Fruit fly (Drosophila melanogaster) whole organism, embryonic: ENCODE results near the gene wrm2.

Experiments used
- ATbp ChIP-seq: fragments of 200-800 bp; sonication (Bioruptor generic); optimal IDR thresholded peaks from 2 replicates; lab custom pipeline; 2017; ENCODE audit warnings: missing biosample characterization, mild to moderate bottlenecking, missing genetic modification characterization, missing genetic modification reagents
- CG1024 ChIP-seq: fragments of 200-800 bp; sonication (Bioruptor generic); IDR thresholded peaks from 2 replicates; pipeline ENCODE4 v1.3.6; 2022; ENCODE audit warnings: missing biosample characterization, missing genetic modification characterization
- CG10321 ChIP-seq: fragments of 200-800 bp; sonication (Bioruptor generic); IDR thresholded peaks from 2 replicates; pipeline ENCODE4 v1.3.6; 2022; ENCODE audit warnings: missing biosample characterization, missing genetic modification characterization
- CG11696 ChIP-seq: fragments of 200-800 bp; sonication (Bioruptor generic); IDR thresholded peaks from 2 replicates; pipeline ENCODE4 v1.3.6; 2022; ENCODE audit warnings: missing biosample characterization, missing genetic modification characterization
- CG11723 ChIP-seq: fragments of 200-800 bp; sonication (Bioruptor generic); optimal IDR thresholded peaks from 2 replicates; lab custom pipeline; 2017; ENCODE audit warnings: missing biosample characterization, mild to moderate bottlenecking, missing genetic modification characterization
- CG12104 ChIP-seq: fragments of 200-800 bp; sonication (Bioruptor generic); optimal IDR thresholded peaks from 3 replicates; lab custom pipeline; 2016; ENCODE audit warnings: missing biosample characterization, missing genetic modification characterization
- CG12744 ChIP-seq: fragments of 200-800 bp; sonication (Bioruptor generic); optimal IDR thresholded peaks from 2 replicates; lab custom pipeline; 2016; ENCODE audit warnings: missing biosample characterization, missing genetic modification characterization
- CG17385 ChIP-seq: fragments of 200-800 bp; sonication (Bioruptor generic); optimal IDR thresholded peaks from 3 replicates; lab custom pipeline; 2018; ENCODE audit warnings: missing biosample characterization, mild to moderate bottlenecking, missing genetic modification characterization
- CG2116 ChIP-seq: fragments of 200-800 bp; sonication (Bioruptor generic); optimal IDR thresholded peaks from 3 replicates; lab custom pipeline; 2018; ENCODE audit warnings: missing biosample characterization, mild to moderate bottlenecking, missing genetic modification characterization
- CG2129 ChIP-seq: fragments of 200-800 bp; sonication (Bioruptor generic); IDR thresholded peaks from 2 replicates; pipeline ENCODE4 v1.3.6; 2022; ENCODE audit warnings: missing biosample characterization, missing genetic modification characterization; ENCODE audit not compliant: partially characterized antibody
- CG2199 ChIP-seq: fragments of 200-800 bp; sonication (Bioruptor generic); IDR thresholded peaks from 3 replicates; pipeline ENCODE4 v1.3.6; 2022; ENCODE audit warnings: missing biosample characterization, missing genetic modification characterization
- CG3065 ChIP-seq: fragments of 200-800 bp; sonication (Bioruptor generic); optimal IDR thresholded peaks from 2 replicates; lab custom pipeline; 2016; ENCODE audit warnings: missing biosample characterization, missing genetic modification characterization
- CG31365 ChIP-seq: fragments of 200-800 bp; sonication (Bioruptor generic); optimal IDR thresholded peaks from 2 replicates; lab custom pipeline; 2018; ENCODE audit warnings: missing biosample characterization, mild to moderate bottlenecking, missing genetic modification characterization
- CG31388 ChIP-seq: fragments of 200-800 bp; sonication (Bioruptor generic); optimal IDR thresholded peaks from 2 replicates; lab custom pipeline; 2016; ENCODE audit warnings: missing biosample characterization, missing genetic modification characterization
- CG3163 ChIP-seq: fragments of 200-800 bp; sonication (Bioruptor generic); optimal IDR thresholded peaks from 3 replicates; lab custom pipeline; 2016; ENCODE audit warnings: missing biosample characterization, missing genetic modification characterization
- CG33213 ChIP-seq: fragments of 200-800 bp; sonication (Bioruptor generic); optimal IDR thresholded peaks from 3 replicates; lab custom pipeline; 2016; ENCODE audit warnings: missing biosample characterization, missing genetic modification characterization
- CG33557 ChIP-seq: fragments of 200-800 bp; sonication (Bioruptor generic); optimal IDR thresholded peaks from 2 replicates; lab custom pipeline; 2019; ENCODE audit warnings: missing biosample characterization, mild to moderate bottlenecking, missing genetic modification characterization, moderate library complexity
- CG4404 ChIP-seq: fragments of 200-800 bp; sonication (Bioruptor generic); IDR thresholded peaks from 2 replicates; pipeline ENCODE4 v1.3.6; 2022; ENCODE audit warnings: missing biosample characterization, missing genetic modification characterization
- CG6689 ChIP-seq: fragments of 200-800 bp; sonication (Bioruptor generic); IDR thresholded peaks from 2 replicates; pipeline ENCODE4 v1.3.6; 2022; ENCODE audit warnings: missing biosample characterization, missing genetic modification characterization
- CG7839 ChIP-seq: fragments of 200-800 bp; sonication (Bioruptor generic); optimal IDR thresholded peaks from 3 replicates; lab custom pipeline; 2018; ENCODE audit warnings: missing biosample characterization, mild to moderate bottlenecking, missing genetic modification characterization, moderate library complexity
- CG7928 ChIP-seq: fragments of 200-800 bp; sonication (Bioruptor generic); optimal IDR thresholded peaks from 2 replicates; lab custom pipeline; 2017; ENCODE audit warnings: missing biosample characterization, mild to moderate bottlenecking, missing genetic modification characterization
- CTCF ChIP-seq: fragments of 200-800 bp; sonication (Bioruptor generic); optimal IDR thresholded peaks from 2 replicates; lab custom pipeline; 2017; ENCODE audit warnings: missing biosample characterization, mild to moderate bottlenecking, missing genetic modification characterization, moderate library complexity
- Camta ChIP-seq: fragments of 200-800 bp; sonication (Bioruptor generic); optimal IDR thresholded peaks from 2 replicates; lab custom pipeline; 2016; ENCODE audit warnings: missing biosample characterization, missing genetic modification characterization
- Dbx ChIP-seq: fragments of 200-800 bp; sonication (Bioruptor generic); IDR thresholded peaks from 3 replicates; pipeline ENCODE4 v1.3.6; 2022; ENCODE audit warnings: missing biosample characterization, missing genetic modification characterization
- Doc2 ChIP-seq: fragments of 200-800 bp; sonication (Bioruptor generic); IDR thresholded peaks from 2 replicates; pipeline ENCODE4 v1.3.6; 2022; ENCODE audit warnings: missing biosample characterization, missing genetic modification characterization
- Dref ChIP-seq: fragments of 200-800 bp; sonication (Bioruptor generic); IDR thresholded peaks from 2 replicates; pipeline ENCODE4 v1.3.6; 2022; ENCODE audit warnings: missing biosample characterization, missing genetic modification characterization
- Gug ChIP-seq: fragments of 200-800 bp; sonication (Bioruptor generic); IDR thresholded peaks from 4 replicates; pipeline ENCODE4 v1.3.6; 2022; ENCODE audit warnings: missing biosample characterization, missing genetic modification characterization
- HLH4C ChIP-seq: fragments of 200-800 bp; sonication (Bioruptor generic); IDR thresholded peaks from 3 replicates; pipeline ENCODE4 v1.3.6; 2022; ENCODE audit warnings: missing biosample characterization, missing genetic modification characterization; ENCODE audit not compliant: partially characterized antibody
- Hand ChIP-seq: fragments of 200-800 bp; sonication (Bioruptor generic); optimal IDR thresholded peaks from 2 replicates; lab custom pipeline; 2017; ENCODE audit warnings: mild to moderate bottlenecking, missing biosample characterization, missing genetic modification reagents, missing genetic modification characterization
- Hey ChIP-seq: fragments of 200-800 bp; sonication (Bioruptor generic); optimal IDR thresholded peaks from 3 replicates; lab custom pipeline; 2018; ENCODE audit warnings: missing biosample characterization, mild to moderate bottlenecking, missing genetic modification characterization
- HmgD ChIP-seq: fragments of 200-800 bp; sonication (Bioruptor generic); optimal IDR thresholded peaks from 3 replicates; lab custom pipeline; 2016; ENCODE audit warnings: missing biosample characterization, missing genetic modification characterization
- Opbp ChIP-seq: fragments of 200-800 bp; sonication (Bioruptor generic); IDR thresholded peaks from 3 replicates; pipeline ENCODE4 v1.3.6; 2022; ENCODE audit warnings: missing biosample characterization, missing genetic modification characterization; ENCODE audit not compliant: partially characterized antibody
- Sox100B ChIP-seq: fragments of 200-800 bp; sonication (Bioruptor generic); optimal IDR thresholded peaks from 3 replicates; lab custom pipeline; 2018; ENCODE audit warnings: missing biosample characterization, mild to moderate bottlenecking, missing genetic modification characterization
- bcd ChIP-seq: fragments of 200-800 bp; sonication (Bioruptor generic); optimal IDR thresholded peaks from 2 replicates; lab custom pipeline; 2017; ENCODE audit warnings: missing biosample characterization, mild to moderate bottlenecking, missing genetic modification characterization
- crol ChIP-seq: fragments of 200-800 bp; sonication (Bioruptor generic); IDR thresholded peaks from 2 replicates; pipeline ENCODE4 v1.3.6; 2022; ENCODE audit warnings: missing biosample characterization, missing genetic modification characterization
- fru ChIP-seq: fragments of >200 bp; optimal IDR thresholded peaks from 2 replicates; lab custom pipeline; 2017
- gcm ChIP-seq: fragments of 200-800 bp; sonication (Bioruptor generic); optimal IDR thresholded peaks from 2 replicates; lab custom pipeline; 2019; ENCODE audit warnings: missing biosample characterization, mild to moderate bottlenecking, missing genetic modification characterization, moderate library complexity
- gfzf ChIP-seq: fragments of 200-800 bp; sonication (Bioruptor generic); optimal IDR thresholded peaks from 2 replicates; lab custom pipeline; 2016; ENCODE audit warnings: missing biosample characterization, mild to moderate bottlenecking, missing genetic modification characterization, moderate library complexity
- ham ChIP-seq: fragments of 200-800 bp; sonication (Bioruptor generic); IDR thresholded peaks from 2 replicates; pipeline ENCODE4 v1.3.6; 2022; ENCODE audit warnings: missing biosample characterization, missing genetic modification characterization
- inv ChIP-seq: fragments of 200-800 bp; sonication (Bioruptor generic); IDR thresholded peaks from 2 replicates; pipeline ENCODE4 v1.3.6; 2022; ENCODE audit warnings: missing biosample characterization, missing genetic modification characterization; ENCODE audit not compliant: partially characterized antibody
- mld ChIP-seq: fragments of 200-800 bp; sonication (Bioruptor generic); IDR thresholded peaks from 3 replicates; pipeline ENCODE4 v1.3.6; 2022; ENCODE audit warnings: missing biosample characterization, missing genetic modification characterization; ENCODE audit not compliant: partially characterized antibody
- nau ChIP-seq: fragments of 200-800 bp; sonication (Bioruptor generic); optimal IDR thresholded peaks from 3 replicates; lab custom pipeline; 2017; ENCODE audit warnings: missing biosample characterization, mild to moderate bottlenecking, missing genetic modification characterization, missing genetic modification reagents
- nom ChIP-seq: fragments of 200-800 bp; sonication (Bioruptor generic); optimal IDR thresholded peaks from 2 replicates; lab custom pipeline; 2017; ENCODE audit warnings: missing biosample characterization, missing genetic modification characterization, mild to moderate bottlenecking, moderate library complexity, missing genetic modification reagents
- psq ChIP-seq: fragments of 200-800 bp; sonication (Bioruptor generic); optimal IDR thresholded peaks from 2 replicates; lab custom pipeline; 2017; ENCODE audit warnings: missing biosample characterization, missing genetic modification characterization
- ranshi ChIP-seq: fragments of 200-800 bp; sonication (Bioruptor generic); IDR thresholded peaks from 2 replicates; pipeline ENCODE4 v1.3.6; 2022; ENCODE audit warnings: missing biosample characterization, missing genetic modification characterization
- so ChIP-seq: fragments of 200-800 bp; sonication (Bioruptor generic); IDR thresholded peaks from 3 replicates; pipeline ENCODE4 v1.3.6; 2022; ENCODE audit warnings: missing biosample characterization, missing genetic modification characterization
- tna ChIP-seq: fragments of 200-800 bp; sonication (Bioruptor generic); IDR thresholded peaks from 2 replicates; pipeline ENCODE4 v1.3.6; 2022; ENCODE audit warnings: missing biosample characterization, missing genetic modification characterization; ENCODE audit not compliant: partially characterized antibody
- tup ChIP-seq: fragments of 200-800 bp; sonication (Bioruptor generic); optimal IDR thresholded peaks from 2 replicates; lab custom pipeline; 2016; ENCODE audit warnings: missing biosample characterization, mild to moderate bottlenecking, missing genetic modification characterization, moderate library complexity
- wdn ChIP-seq: fragments of 200-800 bp; sonication (Bioruptor generic); IDR thresholded peaks from 2 replicates; pipeline ENCODE4 v1.3.6; 2022; ENCODE audit warnings: missing biosample characterization, missing genetic modification characterization
- zen ChIP-seq: fragments of 200-800 bp; sonication (Bioruptor generic); optimal IDR thresholded peaks from 3 replicates; lab custom pipeline; 2018; ENCODE audit warnings: missing biosample characterization, mild to moderate bottlenecking, missing genetic modification characterization, moderate library complexity

The wrm2 gene

DNA sequence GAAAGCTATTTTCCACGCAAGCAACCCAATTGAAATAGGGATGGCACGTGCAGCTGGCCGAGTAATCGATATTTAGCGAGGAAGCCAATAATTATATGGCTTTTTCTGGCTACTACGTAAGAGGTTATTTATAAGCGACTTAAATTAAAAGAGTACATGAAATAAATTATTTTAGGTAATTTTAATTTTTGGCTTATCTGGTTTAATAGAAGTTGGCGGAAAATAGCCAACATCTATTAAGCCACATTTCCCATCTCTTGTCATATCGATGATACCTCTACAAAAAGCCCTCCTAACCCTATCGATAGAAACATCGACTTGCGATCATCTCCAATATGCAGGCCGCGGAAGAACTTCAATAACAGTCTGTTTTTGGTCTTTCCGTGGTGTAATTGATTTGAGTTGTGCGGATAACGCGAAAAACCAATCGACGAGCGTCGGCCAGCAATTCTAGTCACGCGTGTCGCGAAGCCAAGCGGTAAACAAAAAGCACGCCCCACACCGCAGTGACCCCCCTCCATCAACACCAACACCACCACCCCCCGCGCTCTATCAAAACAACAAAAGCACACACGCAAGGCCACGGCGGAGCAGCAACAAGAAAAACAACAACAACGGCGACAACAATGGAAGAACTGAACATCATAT, 13.1 kb upstream of the wrm2 start, which contains the start of the genes Srp19 and qm (continued):
- TF ChIP-seq Hey (tag; lab: Kevin White, UChicago) = no peak
- peak; percentile 71 for TF ChIP-seq CG2116 (GFP tag; lab: Kevin White, UChicago)
- TF ChIP-seq Dref (GFP tag; lab: Robert Waterston, UW) = peak; percentile 84
- TF ChIP-seq ranshi = peak; percentile 18; the same call in 1 of the 2 replicates
- peak; percentile 65 for TF ChIP-seq nom
- peak; percentile 22 for TF ChIP-seq CG33557 (GFP tag; lab: Kevin White, UChicago)
- TF ChIP-seq mld (GFP tag; lab: Robert Waterston, UW) = peak; percentile 59; the same call in 2 of the 3 replicates
- TF ChIP-seq Gug (GFP tag; lab: Robert Waterston, UW) = peak; percentile 24; the same call in 1 of the 4 replicates
- TF ChIP-seq CG31365 = no peak
- TF ChIP-seq inv (GFP tag; lab: Robert Waterston, UW) = peak; percentile 88
- TF ChIP-seq CG11723 (GFP tag; lab: Kevin White, UChicago) = no peak
- no peak for TF ChIP-seq Hand
- TF ChIP-seq CG31388 = no peak
- TF ChIP-seq Sox100B (GFP tag; lab: Kevin White, UChicago) = no peak
- TF ChIP-seq psq = no peak
- peak; percentile 55; the same call in 2 of the 3 replicates for TF ChIP-seq so (GFP tag; lab: Robert Waterston, UW)
- TF ChIP-seq CG12744 = peak; percentile 13
- TF ChIP-seq CG4404 (GFP tag; lab: Robert Waterston, UW) = peak; percentile 34; the same call in 1 of the 2 replicates
- peak; percentile 35 for TF ChIP-seq zen (tag; lab: Kevin White, UChicago)
- TF ChIP-seq HLH4C (GFP tag; lab: Robert Waterston, UW) = peak; percentile 73
- no peak for TF ChIP-seq fru (lab: Kevin White, UChicago)
- no peak for TF ChIP-seq CG33213 (GFP tag; lab: Kevin White, UChicago)
- TF ChIP-seq gfzf (GFP tag; lab: Kevin White, UChicago) = no peak
- peak; percentile 53 for TF ChIP-seq Camta (GFP tag; lab: Kevin White, UChicago)
- TF ChIP-seq Doc2 (GFP tag; lab: Robert Waterston, UW) = no peak
- TF ChIP-seq nau (GFP tag; lab: Kevin White, UChicago) = peak; percentile 29
- peak; percentile 59; the same call in 1 of the 2 replicates for TF ChIP-seq CG2129 (GFP tag; lab: Robert Waterston, UW)
- no peak for TF ChIP-seq HmgD (GFP tag; lab: Kevin White, UChicago)
- peak; percentile 54 for TF ChIP-seq tna (GFP tag; lab: Robert Waterston, UW)
- no peak for TF ChIP-seq CG7928
- TF ChIP-seq CG2199 (GFP tag; lab: Robert Waterston, UW) = no peak
- TF ChIP-seq wdn = peak; percentile 46; the same call in 1 of the 2 replicates
- no peak for TF ChIP-seq CTCF
- TF ChIP-seq ham = no peak
- peak; percentile 51 for TF ChIP-seq CG7839 (tag; lab: Kevin White, UChicago)
- TF ChIP-seq tup (GFP tag; lab: Kevin White, UChicago) = no peak
- TF ChIP-seq CG3065 (GFP tag; lab: Kevin White, UChicago) = no peak
- TF ChIP-seq CG10321 (GFP tag; lab: Robert Waterston, UW) = no peak
- TF ChIP-seq CG11696 (GFP tag; lab: Robert Waterston, UW) = no peak
- TF ChIP-seq Opbp = peak; percentile 50; the same call in 2 of the 3 replicates
- TF ChIP-seq crol (GFP tag; lab: Robert Waterston, UW) = peak; percentile 99
- peak; percentile 46 for TF ChIP-seq bcd (GFP tag; lab: Kevin White, UChicago)
- TF ChIP-seq CG1024 (GFP tag; lab: Robert Waterston, UW) = no peak
- peak; percentile 37 for TF ChIP-seq CG12104
- peak; percentile 37 for TF ChIP-seq gcm (GFP tag; lab: Kevin White, UChicago)
- no peak for TF ChIP-seq CG3163 (GFP tag; lab: Kevin White, UChicago)
- TF ChIP-seq CG17385 (GFP tag; lab: Kevin White, UChicago) = no peak
- TF ChIP-seq ATbp = no peak
- TF ChIP-seq CG6689 (GFP tag; lab: Robert Waterston, UW) = peak; percentile 29; the same call in 1 of the 2 replicates
- peak; percentile 52; the same call in 2 of the 3 replicates for TF ChIP-seq Dbx (GFP tag; lab: Robert Waterston, UW)
